Fruit fly (Drosophila melanogaster) whole organism, larva: Measurements from ENCODE around the gene CG14657.

Source experiments
- noc ChIP-seq: fragments of 200-800 bp; sonication (Bioruptor generic); optimal IDR thresholded peaks from 3 replicates; lab custom pipeline; 2019; ENCODE audit warnings: missing biosample characterization, mild to moderate bottlenecking, missing genetic modification characterization, moderate library complexity

Gene CG14657

DNA sequence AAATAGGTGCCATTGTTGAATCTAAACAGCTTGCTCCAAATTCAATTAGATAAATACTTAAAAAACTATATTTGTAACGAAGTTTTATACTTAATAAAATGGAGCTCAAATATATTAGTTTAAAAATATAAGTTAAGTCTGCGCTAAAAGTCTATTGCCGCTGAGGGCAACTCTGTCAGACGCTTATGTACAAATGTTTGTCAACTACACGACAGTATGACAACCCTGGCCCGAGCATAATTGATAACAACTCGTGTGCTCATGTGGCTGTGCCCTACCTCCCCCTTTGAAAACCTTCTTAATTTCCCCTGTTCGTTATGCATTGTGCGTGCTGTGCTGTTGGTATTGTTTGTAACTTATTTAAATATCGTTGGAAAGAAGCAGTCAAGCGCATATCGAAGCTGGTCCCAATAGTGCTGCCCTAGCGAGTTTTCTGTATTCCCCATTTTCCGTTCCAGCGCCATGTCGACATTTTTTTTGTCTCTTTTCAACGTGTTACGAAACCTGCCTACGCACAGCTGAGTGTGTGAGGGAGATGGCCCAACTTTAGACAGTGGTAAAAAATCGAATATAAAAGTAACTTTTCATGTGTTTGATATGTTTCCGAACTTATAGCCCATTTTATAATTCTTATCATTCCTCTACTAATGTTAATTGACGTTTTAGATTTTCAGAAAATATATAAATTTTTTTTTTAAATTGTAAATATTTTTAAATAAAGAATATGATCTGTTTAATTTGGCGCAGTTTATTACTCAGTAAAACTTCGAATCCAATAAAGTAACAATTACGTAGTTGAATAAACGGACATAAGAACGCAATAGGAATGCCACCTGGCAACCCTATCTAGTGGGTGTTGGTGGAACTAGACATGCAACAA, 16.2 kb downstream of the CG14657 start:
- no peak for TF ChIP-seq noc (tag; lab: Kevin White, UChicago)

dm6 chr3R:4804126-4804649, 17.0 kb downstream of the CG14657 start:
- TF ChIP-seq noc (tag; lab: Kevin White, UChicago): no peak

DNA sequence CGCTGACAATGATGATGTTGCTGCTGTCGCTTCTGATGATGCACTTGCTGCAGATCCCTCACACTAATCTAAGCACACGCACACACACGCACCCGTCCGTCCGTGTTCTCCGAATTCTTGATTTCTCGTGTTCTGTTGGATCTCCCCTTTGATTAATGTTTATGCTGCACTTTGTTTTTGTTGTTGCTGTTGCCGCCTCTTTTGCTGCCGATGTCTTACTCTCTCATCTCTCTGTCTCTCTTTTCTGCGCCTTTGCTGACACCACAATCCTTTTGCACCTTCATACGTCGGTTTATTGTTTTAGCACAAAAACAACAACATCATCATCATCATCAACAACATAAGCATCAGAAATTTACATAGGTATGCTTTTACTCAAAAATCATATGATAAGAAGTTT, 23.2 kb downstream of the CG14657 start:
- no peak for TF ChIP-seq noc (tag; lab: Kevin White, UChicago)

- TF ChIP-seq noc (tag; lab: Kevin White, UChicago): no peak
Observed at dm6 chr3R:4797585-4797984, 23.6 kb downstream of the CG14657 start.

dm6 chr3R:4784622-4785021, 36.6 kb downstream of the CG14657 start, which contains the start of gene Ccdc39:
Gene Ccdc39 (minus strand): TSS chr3R:4784722.
- no peak for TF ChIP-seq noc (tag; lab: Kevin White, UChicago)

DNA sequence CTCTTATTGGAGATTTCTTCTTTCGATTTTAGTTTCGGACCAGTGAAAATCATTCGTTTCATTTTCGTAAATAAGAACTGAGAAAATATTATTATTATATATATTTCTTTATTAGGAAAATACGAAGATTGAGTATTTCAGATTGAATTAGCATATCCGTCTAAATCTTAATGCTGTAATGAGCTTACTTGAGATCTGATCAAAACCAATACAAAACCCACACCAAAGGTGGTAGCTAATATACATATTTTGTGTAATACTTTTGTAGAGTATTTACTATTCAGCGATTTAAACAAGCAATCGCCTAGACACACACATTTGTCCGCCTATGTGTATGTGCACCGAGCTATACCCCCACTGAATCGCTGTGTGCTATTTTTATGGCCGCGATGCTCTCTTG, 40.5 kb downstream of the CG14657 start:
- TF ChIP-seq noc (tag; lab: Kevin White, UChicago): no peak

- no peak for TF ChIP-seq noc (tag; lab: Kevin White, UChicago)
Observed at dm6 chr3R:4780262-4780661, 41.0 kb downstream of the CG14657 start, which contains the start of gene CG14655. Gene CG14655 (minus strand): TSS chr3R:4780302.

dm6 chr3R:4775371-4775770, 45.9 kb downstream of the CG14657 start:
- TF ChIP-seq noc (tag; lab: Kevin White, UChicago): no peak

- no peak for TF ChIP-seq noc (tag; lab: Kevin White, UChicago)
Observed at dm6 chr3R:4774953-4775352, 46.3 kb downstream of the CG14657 start, which contains the start of gene CG44088. Gene CG44088 (minus strand): TSS chr3R:4775053.

- peak; percentile 38 for TF ChIP-seq noc (tag; lab: Kevin White, UChicago)
Observed at dm6 chr3R:4773097-4773496, 48.1 kb downstream of the CG14657 start, which contains the start of gene CG44098. Gene CG44098 (minus strand): TSS chr3R:4773197.

dm6 chr3R:4771319-4771718, 49.9 kb downstream of the CG14657 start:
- TF ChIP-seq noc (tag; lab: Kevin White, UChicago): no peak

dm6 chr3R:4768711-4769239, 52.5 kb downstream of the CG14657 start:
- no peak for TF ChIP-seq noc (tag; lab: Kevin White, UChicago)
